Worm (Caenorhabditis elegans) whole organism, early embryonic: ENCODE data around the gene R160.14.

Experiments
- B0310.2 ChIP-seq: sonication (generic microtip); optimal IDR thresholded peaks from 2 replicates; lab custom pipeline; 2016; ENCODE audit warnings: mild to moderate bottlenecking, missing genetic modification characterization, missing compliant biosample characterization
- ets-7 ChIP-seq: sonication (generic microtip); optimal IDR thresholded peaks from 2 replicates; lab custom pipeline; 2016; ENCODE audit warnings: missing genotype, missing genetic modification characterization, missing compliant biosample characterization
- flt-1 ChIP-seq: fragments of 200-800 bp; sonication (Bioruptor generic); IDR thresholded peaks from 2 replicates; pipeline ENCODE4 v1.3.6; 2022; ENCODE audit warnings: missing genetic modification characterization, missing compliant biosample characterization
- pes-1 ChIP-seq: fragments of 200-800 bp; sonication (Bioruptor generic); IDR thresholded peaks from 2 replicates; pipeline ENCODE4 v1.3.6; 2022; ENCODE audit warnings: missing genetic modification reagents, missing genetic modification characterization, missing compliant biosample characterization

ce11 chrX:4343915-4344314, 28.0 kb downstream of the R160.14 start, which contains the start of gene F14H12.3:
- no peak for TF ChIP-seq ets-7 (tag; lab: Kevin White, UChicago)
- no peak for TF ChIP-seq pes-1 (GFP tag; lab: Robert Waterston, UW)
- no peak for TF ChIP-seq flt-1 (GFP tag; lab: Robert Waterston, UW)
- TF ChIP-seq B0310.2 = no peak
